Worm (Caenorhabditis elegans) whole organism, mixed stage, embryonic: Measurements from ENCODE around the gene srbc-65.

Experiments
- mep-1 ChIP-seq: fragments of 150-350 bp; optimal IDR thresholded peaks from 2 replicates; lab custom pipeline; 2017; ENCODE audit warnings: missing biosample characterization, missing genetic modification reagents, missing genetic modification characterization, inconsistent platforms
- nhr-2 ChIP-seq: fragments of 150-350 bp; optimal IDR thresholded peaks from 2 replicates; lab custom pipeline; 2014; ENCODE audit warnings: missing biosample characterization, missing genetic modification characterization
- nhr-237 ChIP-seq: fragments of 150-350 bp; optimal IDR thresholded peaks from 2 replicates; lab custom pipeline; 2014; ENCODE audit warnings: missing biosample characterization, missing genetic modification characterization
- nhr-28 ChIP-seq: fragments of 150-350 bp; optimal IDR thresholded peaks from 2 replicates; lab custom pipeline; 2014; ENCODE audit warnings: missing biosample characterization, missing genetic modification characterization
- nhr-76 ChIP-seq: sonication (generic microtip); optimal IDR thresholded peaks from 2 replicates; lab custom pipeline; 2017; ENCODE audit warnings: missing biosample characterization, missing genetic modification characterization
- snpc-4 ChIP-seq: fragments of 150-350 bp; optimal IDR thresholded peaks from 2 replicates; lab custom pipeline; 2014; ENCODE audit warnings: missing biosample characterization, missing genetic modification characterization
- unc-39 ChIP-seq: fragments of 150-350 bp; optimal IDR thresholded peaks from 2 replicates; lab custom pipeline; 2014; ENCODE audit warnings: missing biosample characterization, missing genetic modification characterization
- unc-62 ChIP-seq: fragments of 150-350 bp; optimal IDR thresholded peaks from 2 replicates; lab custom pipeline; 2014; ENCODE audit warnings: missing biosample characterization, missing genetic modification reagents, missing genetic modification characterization

ce11 chrV:16535172-16535571, 15.6 kb upstream of the srbc-65 start, which contains the start of gene Y32B12B.8:
- TF ChIP-seq unc-39 (tag; lab: Kevin White, UChicago) (no peak), snpc-4 (no peak), mep-1 (no peak), nhr-2 (tag; lab: Kevin White, UChicago) (no peak), nhr-76 (no peak), nhr-28 (tag; lab: Kevin White, UChicago) (no peak), unc-62 (GFP tag; lab: Kevin White, UChicago) (no peak), nhr-237 (tag; lab: Kevin White, UChicago) (no peak)
